Worm (Caenorhabditis elegans) whole organism, L4 larva: ENCODE results near the gene srlf-14.

Experiments
- F49E8.2 ChIP-seq: sonication (generic microtip); optimal IDR thresholded peaks from 2 replicates; lab custom pipeline; 2016; ENCODE audit warnings: missing compliant biosample characterization, mild to moderate bottlenecking, missing genetic modification characterization, borderline replicate concordance
- T20F7.1 ChIP-seq: fragments of 200-800 bp; sonication (Bioruptor generic); optimal IDR thresholded peaks from 2 replicates; lab custom pipeline; 2018; ENCODE audit warnings: mild to moderate bottlenecking, missing genetic modification characterization, missing compliant biosample characterization
- Y48G9A.11 ChIP-seq: fragments of 200-800 bp; sonication (Bioruptor generic); IDR thresholded peaks from 2 replicates; pipeline ENCODE4 v1.3.6; 2022; ENCODE audit warnings: missing genetic modification reagents, missing genetic modification characterization, missing compliant biosample characterization
- aha-1 ChIP-seq: fragments of 150-350 bp; peaks from one replicate; lab custom pipeline; 2014; ENCODE audit warnings: missing biosample characterization, missing genetic modification characterization
- arid-1 ChIP-seq: fragments of 200-800 bp; sonication (Bioruptor generic); conservative IDR thresholded peaks from 2 replicates; pipeline ENCODE4 v1.3.6; 2022; ENCODE audit warnings: missing genetic modification reagents, missing genetic modification characterization, missing compliant biosample characterization
- daf-16 ChIP-seq, 3 experiments: sonication (generic microtip); optimal IDR thresholded peaks; 2 replicates each; lab custom pipeline; 2016 to 2017; ENCODE audit warnings: missing genetic modification characterization in 3 of 3, missing genetic modification reagents in 3 of 3, mild to moderate bottlenecking in 2 of 3, missing compliant biosample characterization in 2 of 3, missing biosample characterization in 1 of 3, moderate library complexity in 1 of 3
- dmd-9 ChIP-seq: fragments of 200-800 bp; sonication (Bioruptor generic); IDR thresholded peaks from 2 replicates; pipeline ENCODE4 v1.3.6; 2022; ENCODE audit warnings: missing genetic modification reagents, missing genetic modification characterization, missing compliant biosample characterization
- dve-1 ChIP-seq: sonication (generic microtip); optimal IDR thresholded peaks from 2 replicates; lab custom pipeline; 2017; ENCODE audit warnings: antibody characterized with exemption, mild to moderate bottlenecking, missing genetic modification characterization, missing compliant biosample characterization; ENCODE audit not compliant: insufficient read depth
- hlh-11 ChIP-seq: fragments of 200-800 bp; sonication (Bioruptor generic); optimal IDR thresholded peaks from 2 replicates; lab custom pipeline; 2018; ENCODE audit warnings: mild to moderate bottlenecking, missing genetic modification characterization, missing compliant biosample characterization
- hlh-30 ChIP-seq: sonication (generic microtip); optimal IDR thresholded peaks from 2 replicates; lab custom pipeline; 2017; ENCODE audit warnings: antibody characterized with exemption, mild to moderate bottlenecking, missing genetic modification characterization, missing compliant biosample characterization; ENCODE audit not compliant: insufficient read depth
- lin-15B ChIP-seq: fragments of 150-350 bp; sonication (generic microtip); optimal IDR thresholded peaks from 3 replicates; lab custom pipeline; 2014; ENCODE audit warnings: missing biosample characterization, missing genetic modification characterization
- lin-39 ChIP-seq: fragments of 150-350 bp; optimal IDR thresholded peaks from 2 replicates; lab custom pipeline; 2014; ENCODE audit warnings: missing biosample characterization, missing genetic modification reagents, missing genetic modification characterization
- lir-3 ChIP-seq: sonication (generic microtip); optimal IDR thresholded peaks from 2 replicates; lab custom pipeline; 2016; ENCODE audit warnings: mild to moderate bottlenecking, missing genetic modification characterization, missing compliant biosample characterization
- lsy-2 ChIP-seq, 2 experiments: fragments of 150-350 bp in 1 of 2; sonication (generic microtip) in 1 of 2; optimal IDR thresholded peaks; 2 replicates each; lab custom pipeline; 2014 to 2017; ENCODE audit warnings: missing biosample characterization in 2 of 2, missing genetic modification characterization in 2 of 2
- madf-5 ChIP-seq, 2 experiments: fragments of 200-800 bp; sonication (Bioruptor generic); IDR thresholded peaks; 2 replicates each; pipeline ENCODE4 v1.3.6; 2022; ENCODE audit warnings: missing compliant biosample characterization in 2 of 2, missing genetic modification characterization in 2 of 2
- mdl-1 ChIP-seq, 2 experiments: fragments of 150-350 bp in 1 of 2; sonication (generic microtip) in 1 of 2; optimal IDR thresholded peaks; 2 replicates each; lab custom pipeline; 2014 to 2017; ENCODE audit warnings: missing biosample characterization in 2 of 2, missing genetic modification characterization in 2 of 2
- mep-1 ChIP-seq: fragments of 150-350 bp; sonication (generic microtip); optimal IDR thresholded peaks from 3 replicates; lab custom pipeline; 2014; ENCODE audit warnings: missing biosample characterization, missing genetic modification characterization
- mes-2 ChIP-seq: sonication (generic microtip); optimal IDR thresholded peaks from 2 replicates; lab custom pipeline; 2016; ENCODE audit warnings: missing genotype, mild to moderate bottlenecking, missing genetic modification characterization, missing compliant biosample characterization; ENCODE audit not compliant: poor library complexity, severe bottlenecking
- nhr-11 ChIP-seq: fragments of 150-350 bp; optimal IDR thresholded peaks from 2 replicates; lab custom pipeline; 2014; ENCODE audit warnings: missing biosample characterization, missing genetic modification characterization
- nhr-28 ChIP-seq: fragments of 150-350 bp; optimal IDR thresholded peaks from 2 replicates; lab custom pipeline; 2014; ENCODE audit warnings: missing biosample characterization, missing genetic modification characterization
- nhr-48 ChIP-seq: sonication (generic microtip); optimal IDR thresholded peaks from 2 replicates; lab custom pipeline; 2016; ENCODE audit warnings: mild to moderate bottlenecking, missing genetic modification characterization, missing compliant biosample characterization
- nhr-6 ChIP-seq: fragments of 150-350 bp; optimal IDR thresholded peaks from 2 replicates; lab custom pipeline; 2014; ENCODE audit warnings: missing biosample characterization, missing genetic modification characterization
- pha-4 ChIP-seq, 2 experiments: fragments of 150-350 bp in 1 of 2; fragments of 200-800 bp in 1 of 2; sonication (Bioruptor generic) in 1 of 2; IDR thresholded peaks in 1 of 2; optimal IDR thresholded peaks in 1 of 2; 2 replicates each; pipeline versions ENCODE4 v1.3.6 to Lab custom; 2014 to 2022; ENCODE audit warnings: missing genetic modification characterization in 2 of 2, missing genetic modification reagents in 2 of 2, missing biosample characterization in 1 of 2, missing compliant biosample characterization in 1 of 2
- snpc-1.2 ChIP-seq: fragments of 200-800 bp; sonication (Bioruptor generic); IDR thresholded peaks from 2 replicates; pipeline ENCODE4 v1.3.6; 2022; ENCODE audit warnings: missing genetic modification reagents, missing genetic modification characterization, missing compliant biosample characterization
- unc-62 ChIP-seq, 3 experiments: fragments of 150-350 bp in 1 of 3; sonication (generic microtip); optimal IDR thresholded peaks in 2 of 3; peaks in 1 of 3; 1 replicate in 1 of 3; 2 replicates in 2 of 3; lab custom pipeline; 2014 to 2017; ENCODE audit warnings: missing biosample characterization in 3 of 3, missing genetic modification characterization in 3 of 3, missing genetic modification reagents in 3 of 3, missing genotype in 1 of 3
- zfp-3 ChIP-seq: fragments of 200-800 bp; sonication (Bioruptor generic); conservative IDR thresholded peaks from 2 replicates; pipeline ENCODE4 v1.3.6; 2022; ENCODE audit warnings: missing genetic modification reagents, missing genetic modification characterization, missing compliant biosample characterization
- ztf-7 ChIP-seq: fragments of 150-350 bp; optimal IDR thresholded peaks from 2 replicates; lab custom pipeline; 2014; ENCODE audit warnings: missing biosample characterization, missing genetic modification characterization

The srlf-14 gene

DNA sequence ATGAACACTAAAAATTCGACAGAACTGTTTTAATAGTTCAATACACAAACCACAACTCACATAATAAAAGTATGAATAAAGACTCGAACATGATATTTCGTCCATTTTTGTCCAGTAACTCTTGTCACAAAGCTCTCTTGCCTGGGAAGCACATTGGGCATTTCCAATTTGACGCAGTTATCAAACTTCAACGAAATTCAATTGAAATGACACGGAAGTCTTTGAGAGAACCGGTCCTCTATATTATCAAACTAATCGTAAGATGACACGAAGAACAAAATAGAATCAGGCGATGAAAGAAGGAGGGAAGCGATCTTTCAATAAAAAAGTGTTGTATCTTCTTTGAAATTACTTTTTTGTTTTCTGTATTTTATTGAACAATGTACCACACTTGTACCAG lies 39.1 kb downstream of the srlf-14 start, which contains the start of gene T11G6.3 (continued):
- TF ChIP-seq snpc-1.2 (GFP tag; lab: Robert Waterston, UW) (no peak), zfp-3 (GFP tag; lab: Robert Waterston, UW) (no peak), daf-16 (GFP tag; optimal IDR thresholded peaks at IDR 0.05; lab: Kevin White, UChicago) (no peak), daf-16 (tag; optimal IDR thresholded peaks at IDR 0.05; lab: Kevin White, UChicago) (no peak), aha-1 (peak; percentile 91)

DNA sequence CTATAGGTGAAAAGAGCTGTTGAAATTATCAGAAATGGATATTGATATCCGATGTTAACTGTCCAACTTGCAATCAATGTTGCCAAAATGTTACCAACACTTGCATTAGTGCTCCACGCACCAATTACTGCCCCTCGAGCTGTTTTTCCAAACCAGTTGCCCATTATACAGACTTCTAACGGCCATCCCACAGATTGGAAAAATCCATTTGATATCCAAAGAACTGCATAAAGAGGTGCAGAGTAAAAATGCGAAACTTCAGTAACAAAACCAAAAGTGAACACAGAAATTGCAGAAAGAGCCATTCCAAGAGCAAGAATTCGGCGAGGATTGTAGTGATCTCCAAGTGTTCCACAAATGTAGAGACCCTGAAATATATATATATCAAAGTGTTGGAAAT lies 40.1 kb downstream of the srlf-14 start:
- TF ChIP-seq aha-1: peak; percentile 53
- no peak for TF ChIP-seq dve-1 (tag; lab: Kevin White, UChicago)
- TF ChIP-seq, all 104 proteins: peak for 1

DNA sequence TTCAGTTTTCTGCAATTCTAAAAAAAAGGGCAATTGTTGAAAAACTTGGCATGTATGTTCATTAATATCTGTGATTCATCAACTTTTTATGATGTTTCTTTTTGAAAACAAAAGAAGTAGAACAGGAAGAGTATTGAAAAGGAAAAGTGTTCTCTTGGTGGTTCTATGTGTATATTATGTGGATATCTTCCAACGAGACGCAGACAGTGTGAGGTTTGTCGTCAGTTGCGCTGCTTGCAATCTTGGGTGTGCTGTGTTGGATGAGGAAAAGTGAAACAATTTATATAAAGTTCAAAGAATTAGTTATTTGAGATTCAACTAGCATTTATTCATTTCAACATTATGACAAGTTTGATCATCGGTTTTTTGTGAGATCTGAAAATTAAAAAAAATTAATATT lies 41.8 kb downstream of the srlf-14 start:
- TF ChIP-seq nhr-28 (tag; lab: Kevin White, UChicago) (peak; percentile 44), nhr-48 (tag; lab: Kevin White, UChicago) (no peak), F49E8.2 (tag; lab: Kevin White, UChicago) (no peak), ztf-7 (tag; lab: Kevin White, UChicago) (no peak), lir-3 (tag; lab: Kevin White, UChicago) (no peak), mep-1 (peak; percentile 42), lsy-2 (tag; optimal IDR thresholded peaks at IDR 0.05; lab: Kevin White, UChicago) (peak in 1 of 2 experiments; percentile 57), lin-15B (tag; lab: Kevin White, UChicago) (no peak), dve-1 (tag; lab: Kevin White, UChicago) (peak; percentile 42), daf-16 (GFP tag; optimal IDR thresholded peaks at IDR 0.05; lab: Kevin White, UChicago) (no peak), daf-16 (tag; optimal IDR thresholded peaks at IDR 0.05; lab: Kevin White, UChicago) (peak; percentile 35), hlh-30 (peak; percentile 4), hlh-11 (tag; lab: Kevin White, UChicago) (peak; percentile 12), dmd-9 (GFP tag; lab: Robert Waterston, UW) (no peak), nhr-6 (tag; lab: Kevin White, UChicago) (peak; percentile 26), mdl-1 (tag; optimal IDR thresholded peaks at IDR 0.05; lab: Kevin White, UChicago) (peak in 1 of 2 experiments; percentile 45), pha-4 (GFP tag; IDR thresholded peaks at IDR 0.05; lab: Robert Waterston, UW) (no peak), pha-4 (tag; optimal IDR thresholded peaks at IDR 0.05; lab: Kevin White, UChicago) (peak; percentile 19), mes-2 (tag; lab: Kevin White, UChicago) (peak; percentile 3)

DNA sequence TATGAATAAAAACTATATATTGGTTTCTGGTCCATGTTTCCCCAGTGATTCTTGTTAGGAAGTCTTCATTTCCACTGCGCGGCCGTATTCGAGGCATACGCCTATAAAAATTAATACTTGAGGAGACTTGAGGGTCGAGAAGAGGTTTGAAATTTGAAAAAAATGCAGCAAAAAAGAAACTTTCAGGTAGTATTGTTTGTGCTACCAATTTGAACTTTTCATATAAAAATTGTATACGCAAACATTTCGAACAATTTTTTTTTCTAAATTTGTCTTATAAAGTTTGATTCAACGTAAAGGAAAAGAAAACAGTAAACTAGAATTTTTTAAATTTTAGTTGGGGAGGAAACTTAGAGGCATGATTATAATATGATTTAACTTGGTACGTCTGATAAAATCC lies 42.3 kb downstream of the srlf-14 start, which contains the start of gene T11G6.4:
TSS of gene T11G6.4 (minus strand) at position 101 of the 400 bp plus-strand sequence.
- TF ChIP-seq T20F7.1 (GFP tag; lab: Kevin White, UChicago) (no peak), aha-1 (peak; percentile 70)

DNA sequence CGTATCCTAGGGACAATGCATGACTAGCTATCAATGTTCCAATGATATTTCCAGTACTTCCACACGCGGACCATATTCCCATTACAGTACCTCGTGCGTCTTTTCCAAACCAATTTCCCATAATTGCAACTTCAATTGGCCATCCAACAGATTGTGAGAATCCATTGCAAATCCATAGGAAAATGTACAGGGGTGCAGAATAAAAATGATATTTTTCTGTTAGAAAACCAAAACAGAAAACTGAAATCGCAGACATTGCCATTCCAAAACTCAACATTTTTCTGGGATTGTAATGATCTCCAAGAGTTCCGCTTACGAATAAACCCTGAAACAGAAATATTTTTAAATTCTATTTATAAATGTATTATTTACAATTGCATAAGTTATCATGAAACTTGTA lies 43.0 kb downstream of the srlf-14 start:
- TF ChIP-seq unc-62 (GFP tag; optimal IDR thresholded peaks at IDR 0.05 in 1 of 2; lab: Kevin White, UChicago) (peak in 1 of 2 experiments; percentile 50), unc-62 (tag; optimal IDR thresholded peaks at IDR 0.05; lab: Kevin White, UChicago) (no peak), madf-5 (GFP tag; IDR thresholded peaks at IDR 0.05; lab: Robert Waterston, UW) (no peak), hlh-11 (tag; lab: Kevin White, UChicago) (no peak), lin-39 (no peak), nhr-11 (tag; lab: Kevin White, UChicago) (no peak), arid-1 (GFP tag; lab: Robert Waterston, UW) (no peak), Y48G9A.11 (no peak)
